Fruit fly (Drosophila melanogaster) S2 (cell line): ENCODE data around the gene Trm7-32.

Source experiments
- CG8478 ChIP-seq: fragments of >200 bp; optimal IDR thresholded peaks from 2 replicates; lab custom pipeline; 2018
- CTCF ChIP-seq, 2 experiments: fragments of >200 bp; optimal IDR thresholded peaks; 2 replicates each; lab custom pipeline; 2018

- TF ChIP-seq CTCF (optimal IDR thresholded peaks at IDR 0.05; lab: Kevin White, UChicago) (no peak), CG8478 (no peak)
These were observed 33.1 kb upstream of the Trm7-32 start for dm6 chr3R:17007336-17007735.
